Worm (Caenorhabditis elegans) whole organism, late embryonic: ENCODE data around the gene fil-2.

ENCODE experiments used
- C08G9.2 ChIP-seq: sonication (generic microtip); optimal IDR thresholded peaks from 2 replicates; lab custom pipeline; 2016; ENCODE audit warnings: mild to moderate bottlenecking, missing genetic modification characterization, moderate library complexity, missing compliant biosample characterization
- C38D4.7 ChIP-seq: fragments of 200-800 bp; sonication (Bioruptor generic); optimal IDR thresholded peaks from 2 replicates; lab custom pipeline; 2018; ENCODE audit warnings: mild to moderate bottlenecking, missing genetic modification characterization, moderate library complexity, missing compliant biosample characterization
- K02D7.2 ChIP-seq: sonication (generic microtip); optimal IDR thresholded peaks from 2 replicates; lab custom pipeline; 2017; ENCODE audit warnings: mild to moderate bottlenecking, missing genetic modification characterization, missing compliant biosample characterization
- K09A11.1 ChIP-seq: sonication (generic microtip); optimal IDR thresholded peaks from 2 replicates; lab custom pipeline; 2017; ENCODE audit warnings: antibody characterized with exemption, mild to moderate bottlenecking, missing genetic modification characterization, missing compliant biosample characterization; ENCODE audit not compliant: insufficient read depth
- T23F11.4 ChIP-seq: fragments of 200-800 bp; sonication (Bioruptor generic); optimal IDR thresholded peaks from 2 replicates; lab custom pipeline; 2018; ENCODE audit warnings: mild to moderate bottlenecking, missing genetic modification characterization, missing compliant biosample characterization
- Y22D7AL.16 ChIP-seq: sonication (generic microtip); optimal IDR thresholded peaks from 2 replicates; lab custom pipeline; 2016; ENCODE audit warnings: missing genetic modification characterization, missing compliant biosample characterization
- ceh-14 ChIP-seq: sonication (generic microtip); optimal IDR thresholded peaks from 2 replicates; lab custom pipeline; 2016; ENCODE audit warnings: missing genotype, missing genetic modification characterization, missing compliant biosample characterization
- ceh-18 ChIP-seq: sonication (generic microtip); optimal IDR thresholded peaks from 2 replicates; lab custom pipeline; 2016; ENCODE audit warnings: missing genetic modification characterization, missing compliant biosample characterization
- ceh-19 ChIP-seq: fragments of 200-800 bp; sonication (Bioruptor generic); optimal IDR thresholded peaks from 2 replicates; lab custom pipeline; 2018; ENCODE audit warnings: mild to moderate bottlenecking, missing genetic modification characterization, missing compliant biosample characterization
- ceh-2 ChIP-seq: sonication (generic microtip); optimal IDR thresholded peaks from 2 replicates; lab custom pipeline; 2016; ENCODE audit warnings: missing genotype, missing genetic modification characterization, missing compliant biosample characterization
- ceh-22 ChIP-seq: sonication (generic microtip); optimal IDR thresholded peaks from 2 replicates; lab custom pipeline; 2017; ENCODE audit warnings: missing biosample characterization, missing genetic modification characterization
- ceh-24 ChIP-seq: sonication (generic microtip); optimal IDR thresholded peaks from 2 replicates; lab custom pipeline; 2016; ENCODE audit warnings: mild to moderate bottlenecking, missing genetic modification characterization, missing compliant biosample characterization
- ceh-30 ChIP-seq: fragments of 150-350 bp; optimal IDR thresholded peaks from 2 replicates; lab custom pipeline; 2014; ENCODE audit warnings: missing biosample characterization, missing genetic modification characterization
- ceh-31 ChIP-seq: sonication (generic microtip); optimal IDR thresholded peaks from 2 replicates; lab custom pipeline; 2016; ENCODE audit warnings: missing genetic modification characterization, missing compliant biosample characterization
- ceh-48 ChIP-seq: sonication (generic microtip); optimal IDR thresholded peaks from 2 replicates; lab custom pipeline; 2016; ENCODE audit warnings: missing genetic modification characterization, inconsistent platforms, missing compliant biosample characterization
- ceh-9 ChIP-seq: sonication (generic microtip); optimal IDR thresholded peaks from 2 replicates; lab custom pipeline; 2016; ENCODE audit warnings: mild to moderate bottlenecking, missing genetic modification characterization, inconsistent platforms, missing compliant biosample characterization
- dve-1 ChIP-seq: sonication (generic microtip); optimal IDR thresholded peaks from 2 replicates; lab custom pipeline; 2017; ENCODE audit warnings: antibody characterized with exemption, mild to moderate bottlenecking, missing genetic modification characterization, missing compliant biosample characterization
- elt-4 ChIP-seq: sonication (generic microtip); optimal IDR thresholded peaks from 2 replicates; lab custom pipeline; 2016; ENCODE audit warnings: missing genetic modification characterization, missing compliant biosample characterization
- fkh-10 ChIP-seq: fragments of 150-350 bp; optimal IDR thresholded peaks from 2 replicates; lab custom pipeline; 2014; ENCODE audit warnings: missing biosample characterization, missing genetic modification reagents, missing genetic modification characterization
- fkh-6 ChIP-seq: sonication (generic microtip); optimal IDR thresholded peaks from 2 replicates; lab custom pipeline; 2016; ENCODE audit warnings: missing genetic modification characterization, missing compliant biosample characterization
- gmeb-2 ChIP-seq: sonication (generic microtip); optimal IDR thresholded peaks from 2 replicates; lab custom pipeline; 2016; ENCODE audit warnings: missing genetic modification characterization, inconsistent platforms, missing compliant biosample characterization
- hlh-30 ChIP-seq: sonication (generic microtip); optimal IDR thresholded peaks from 2 replicates; lab custom pipeline; 2017; ENCODE audit warnings: antibody characterized with exemption, missing genetic modification characterization, missing compliant biosample characterization; ENCODE audit not compliant: insufficient read depth
- hlh-8 ChIP-seq: sonication (generic microtip); optimal IDR thresholded peaks from 2 replicates; lab custom pipeline; 2016; ENCODE audit warnings: missing genotype, missing genetic modification characterization, missing compliant biosample characterization
- lim-6 ChIP-seq: sonication (generic microtip); optimal IDR thresholded peaks from 2 replicates; lab custom pipeline; 2016; ENCODE audit warnings: missing genetic modification characterization, missing compliant biosample characterization
- lin-11 ChIP-seq: fragments of 200-800 bp; sonication (Bioruptor generic); optimal IDR thresholded peaks from 2 replicates; lab custom pipeline; 2018; ENCODE audit warnings: mild to moderate bottlenecking, missing genetic modification characterization, missing compliant biosample characterization
- mec-3 ChIP-seq: sonication (generic microtip); optimal IDR thresholded peaks from 2 replicates; lab custom pipeline; 2016; ENCODE audit warnings: borderline replicate concordance, missing genetic modification characterization, missing compliant biosample characterization
- nfya-1 ChIP-seq: sonication (generic microtip); optimal IDR thresholded peaks from 2 replicates; lab custom pipeline; 2017; ENCODE audit warnings: missing genetic modification characterization, mild to moderate bottlenecking, missing compliant biosample characterization, antibody characterized with exemption, moderate library complexity
- nhr-232 ChIP-seq: sonication (generic microtip); optimal IDR thresholded peaks from 2 replicates; lab custom pipeline; 2016; ENCODE audit warnings: missing genetic modification characterization, missing compliant biosample characterization
- pha-4 ChIP-seq: fragments of 150-350 bp; optimal IDR thresholded peaks from 2 replicates; lab custom pipeline; 2018; ENCODE audit warnings: missing biosample characterization, missing genetic modification reagents, missing genetic modification characterization
- pqm-1 ChIP-seq: sonication (generic microtip); optimal IDR thresholded peaks from 2 replicates; lab custom pipeline; 2016; ENCODE audit warnings: missing genetic modification characterization, missing compliant biosample characterization
- sdc-2 ChIP-seq: sonication (generic microtip); optimal IDR thresholded peaks from 2 replicates; lab custom pipeline; 2016; ENCODE audit warnings: missing genotype, missing genetic modification characterization, missing compliant biosample characterization
- sox-4 ChIP-seq: sonication (generic microtip); optimal IDR thresholded peaks from 2 replicates; lab custom pipeline; 2017; ENCODE audit warnings: mild to moderate bottlenecking, missing genetic modification characterization, inconsistent platforms, missing compliant biosample characterization
- syd-9 ChIP-seq: sonication (generic microtip); optimal IDR thresholded peaks from 2 replicates; lab custom pipeline; 2016; ENCODE audit warnings: mild to moderate bottlenecking, missing genetic modification characterization, moderate library complexity, missing compliant biosample characterization
- tbx-2 ChIP-seq: sonication (generic microtip); optimal IDR thresholded peaks from 2 replicates; lab custom pipeline; 2016; ENCODE audit warnings: missing genetic modification characterization, missing compliant biosample characterization
- tbx-7 ChIP-seq: sonication (generic microtip); optimal IDR thresholded peaks from 2 replicates; lab custom pipeline; 2016; ENCODE audit warnings: missing genotype, missing genetic modification characterization, missing compliant biosample characterization
- ttx-3 ChIP-seq: sonication (generic microtip); optimal IDR thresholded peaks from 2 replicates; lab custom pipeline; 2016; ENCODE audit warnings: missing genetic modification reagents, missing genetic modification characterization, missing compliant biosample characterization
- unc-3 ChIP-seq, 2 experiments: fragments of 200-800 bp in 1 of 2; sonication (Bioruptor generic) in 1 of 2; sonication (generic microtip) in 1 of 2; conservative IDR thresholded peaks in 1 of 2; optimal IDR thresholded peaks in 1 of 2; 2 replicates each; pipeline versions ENCODE4 v1.3.6 to Lab custom; 2016 to 2022; ENCODE audit warnings: missing compliant biosample characterization in 2 of 2, missing genetic modification characterization in 2 of 2, missing genetic modification reagents in 1 of 2
- unc-42 ChIP-seq: sonication (generic microtip); optimal IDR thresholded peaks from 2 replicates; lab custom pipeline; 2016; ENCODE audit warnings: missing genotype, missing genetic modification characterization, missing compliant biosample characterization
- unc-86 ChIP-seq: sonication (generic microtip); optimal IDR thresholded peaks from 2 replicates; lab custom pipeline; 2016; ENCODE audit warnings: missing genetic modification characterization, missing compliant biosample characterization
- ztf-16 ChIP-seq: sonication (generic microtip); optimal IDR thresholded peaks from 2 replicates; lab custom pipeline; 2017; ENCODE audit warnings: missing genetic modification characterization, missing compliant biosample characterization

The fil-2 gene

DNA sequence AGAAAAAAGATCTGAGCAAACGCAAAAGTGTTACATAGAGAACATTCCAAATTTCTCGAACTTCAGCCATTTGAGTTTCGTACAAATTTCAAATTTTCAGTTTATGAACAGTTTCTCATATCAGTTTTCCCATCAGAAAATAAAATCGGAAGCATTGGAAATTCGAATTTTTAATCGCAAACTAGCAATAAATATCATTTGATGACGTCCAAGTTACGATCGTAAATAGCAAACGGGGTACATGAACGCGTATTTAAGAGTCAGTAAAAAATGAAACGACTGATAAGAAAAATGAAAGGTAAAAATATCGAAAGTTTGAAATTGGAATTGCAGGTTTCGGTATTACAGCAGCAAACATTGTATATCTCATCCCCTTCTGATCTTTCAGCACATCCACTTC is 12.5 kb downstream of the fil-2 start:
- TF ChIP-seq dve-1 (no peak), sox-4 (tag; lab: Kevin White, UChicago) (no peak), tbx-7 (no peak), fkh-10 (GFP tag; lab: Kevin White, UChicago) (no peak), lin-11 (tag; lab: Kevin White, UChicago) (no peak), ceh-9 (tag; lab: Kevin White, UChicago) (no peak), fkh-6 (tag; lab: Kevin White, UChicago) (no peak), K02D7.2 (tag; lab: Kevin White, UChicago) (no peak), K09A11.1 (tag; lab: Kevin White, UChicago) (no peak), C38D4.7 (GFP tag; lab: Kevin White, UChicago) (no peak), C08G9.2 (tag; lab: Kevin White, UChicago) (no peak), ztf-16 (tag; lab: Kevin White, UChicago) (no peak), sdc-2 (no peak), hlh-8 (tag; lab: Kevin White, UChicago) (no peak), nfya-1 (no peak), ceh-30 (tag; lab: Kevin White, UChicago) (no peak), T23F11.4 (GFP tag; lab: Kevin White, UChicago) (no peak), nhr-232 (tag; lab: Kevin White, UChicago) (no peak), ceh-22 (tag; lab: Kevin White, UChicago) (no peak), ceh-48 (tag; lab: Kevin White, UChicago) (no peak)

DNA sequence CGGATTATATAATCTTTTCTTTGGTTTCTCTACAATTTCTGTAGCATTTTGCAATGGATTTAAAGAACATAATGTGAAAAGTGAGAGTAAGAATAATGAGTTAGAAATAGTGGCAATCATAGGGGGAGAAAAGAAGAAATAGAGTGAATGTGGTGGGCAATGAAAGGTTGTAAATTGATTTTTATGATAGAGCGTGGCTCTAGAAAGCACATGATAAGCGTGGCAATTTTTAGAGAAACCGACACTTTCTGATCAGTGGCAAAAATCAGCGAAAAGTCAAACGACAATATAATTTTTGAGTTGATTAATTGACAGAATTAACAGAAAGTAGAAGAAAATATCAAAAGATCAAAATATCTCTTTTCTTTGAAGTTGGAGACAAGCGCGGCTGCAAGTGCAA is 13.6 kb downstream of the fil-2 start, which contains the start of gene K12B6.9:
TSS of gene K12B6.9 (minus strand) at position 266 of the 400 bp plus-strand sequence.
- no peak for TF ChIP-seq elt-4 (tag; lab: Kevin White, UChicago)
- no peak for TF ChIP-seq lin-11 (tag; lab: Kevin White, UChicago)
- no peak for TF ChIP-seq unc-3 (GFP tag; conservative IDR thresholded peaks at IDR 0.05; lab: Robert Waterston, UW)
- TF ChIP-seq unc-3 (tag; optimal IDR thresholded peaks at IDR 0.05; lab: Kevin White, UChicago) = no peak
- no peak for TF ChIP-seq ceh-19 (GFP tag; lab: Kevin White, UChicago)
- no peak for TF ChIP-seq hlh-30
- no peak for TF ChIP-seq C38D4.7 (GFP tag; lab: Kevin White, UChicago)
- TF ChIP-seq unc-86 (tag; lab: Kevin White, UChicago) = no peak
- no peak for TF ChIP-seq tbx-2 (tag; lab: Kevin White, UChicago)
- TF ChIP-seq pha-4 (tag; lab: Kevin White, UChicago) = no peak
- TF ChIP-seq syd-9 (tag; lab: Kevin White, UChicago) = no peak
- no peak for TF ChIP-seq dve-1
- no peak for TF ChIP-seq ttx-3 (tag; lab: Kevin White, UChicago)
- TF ChIP-seq K02D7.2 (tag; lab: Kevin White, UChicago) = no peak
- no peak for TF ChIP-seq fkh-6 (tag; lab: Kevin White, UChicago)
- no peak for TF ChIP-seq ceh-18 (tag; lab: Kevin White, UChicago)
- TF ChIP-seq Y22D7AL.16 (tag; lab: Kevin White, UChicago) = no peak
- no peak for TF ChIP-seq C08G9.2 (tag; lab: Kevin White, UChicago)
- TF ChIP-seq ceh-22 (tag; lab: Kevin White, UChicago) = no peak
- no peak for TF ChIP-seq lim-6 (tag; lab: Kevin White, UChicago)
- TF ChIP-seq mec-3 (tag; lab: Kevin White, UChicago) = no peak

DNA sequence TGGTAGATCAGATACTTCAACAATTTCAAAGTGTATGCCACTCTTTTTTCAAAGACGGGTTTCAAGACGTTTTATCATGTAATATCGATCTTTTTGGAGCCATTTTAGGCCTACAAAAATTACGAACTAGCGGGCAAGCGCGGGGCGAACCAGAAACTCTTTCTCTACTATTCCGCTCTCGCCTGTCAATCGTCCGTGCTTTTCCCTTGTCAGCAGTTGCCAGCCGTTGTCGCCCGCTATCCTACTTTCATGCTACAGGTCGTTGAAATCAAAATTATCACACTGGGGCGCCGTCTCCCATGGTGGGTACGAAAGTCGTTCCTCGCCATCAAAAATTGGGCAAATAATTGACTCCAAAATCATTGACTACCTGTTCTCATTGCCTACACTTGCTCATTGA is 22.2 kb downstream of the fil-2 start:
- TF ChIP-seq pqm-1 (no peak), tbx-7 (no peak), unc-42 (tag; lab: Kevin White, UChicago) (no peak), dve-1 (no peak), gmeb-2 (tag; lab: Kevin White, UChicago) (no peak), Y22D7AL.16 (tag; lab: Kevin White, UChicago) (no peak), ceh-31 (tag; lab: Kevin White, UChicago) (no peak), elt-4 (tag; lab: Kevin White, UChicago) (no peak), lin-11 (tag; lab: Kevin White, UChicago) (no peak), ceh-24 (tag; lab: Kevin White, UChicago) (no peak), fkh-10 (GFP tag; lab: Kevin White, UChicago) (no peak), ceh-14 (tag; lab: Kevin White, UChicago) (no peak), ceh-2 (tag; lab: Kevin White, UChicago) (no peak), sox-4 (tag; lab: Kevin White, UChicago) (no peak), unc-86 (tag; lab: Kevin White, UChicago) (no peak)
